Worm (Caenorhabditis elegans) whole organism, midembryonic: ENCODE results near the gene del-1.

ENCODE experiments used
- klf-2 ChIP-seq: fragments of 200-800 bp; sonication (Bioruptor generic); conservative IDR thresholded peaks from 2 replicates; pipeline ENCODE4 v1.3.6; 2022; ENCODE audit warnings: missing genetic modification reagents, missing genetic modification characterization, missing compliant biosample characterization
- tab-1 ChIP-seq: fragments of 200-800 bp; sonication (Bioruptor generic); IDR thresholded peaks from 2 replicates; pipeline ENCODE4 v1.3.6; 2022; ENCODE audit warnings: missing genetic modification characterization, missing compliant biosample characterization

DNA sequence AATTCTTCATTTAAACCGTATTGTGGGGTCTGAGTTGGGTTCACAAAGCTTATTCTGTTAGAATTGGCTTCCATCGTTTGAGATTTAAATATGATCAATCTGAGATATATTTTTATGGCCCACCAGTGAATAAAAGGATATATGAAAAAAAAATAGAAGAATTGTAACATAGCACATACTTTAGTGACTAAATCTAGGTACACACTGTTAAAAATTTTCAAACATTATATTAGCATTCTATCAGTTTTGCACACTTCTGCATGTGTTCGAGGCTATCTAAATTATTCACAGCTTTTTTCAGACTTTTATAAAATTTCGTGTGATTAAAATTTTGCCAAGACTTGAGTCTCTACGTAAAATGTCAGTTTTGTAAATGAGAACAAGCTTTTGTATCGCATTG, 13.6 kb downstream of the del-1 start, which contains the start of gene E02H4.2:
- TF ChIP-seq klf-2 (no peak), tab-1 (GFP tag; lab: Robert Waterston, UW) (no peak)
